Worm (Caenorhabditis elegans) whole organism, L4 larva: Measurements from ENCODE around the gene eat-6.

ENCODE experiments used
- D1046.2 ChIP-seq: fragments of 200-800 bp; sonication (Bioruptor generic); IDR thresholded peaks from 2 replicates; pipeline ENCODE4 v1.3.6; 2022; ENCODE audit warnings: missing genetic modification characterization, missing compliant biosample characterization
- F10B5.3 ChIP-seq: sonication (generic microtip); optimal IDR thresholded peaks from 2 replicates; lab custom pipeline; 2016; ENCODE audit warnings: mild to moderate bottlenecking, missing genetic modification characterization, missing compliant biosample characterization
- F26F4.8 ChIP-seq: fragments of 200-800 bp; sonication (Bioruptor generic); conservative IDR thresholded peaks from 2 replicates; pipeline ENCODE4 v1.3.6; 2022; ENCODE audit warnings: missing genetic modification characterization, missing compliant biosample characterization
- R02D3.7 ChIP-seq: fragments of 150-350 bp; sonication (generic microtip); optimal IDR thresholded peaks from 3 replicates; lab custom pipeline; 2014; ENCODE audit warnings: missing biosample characterization, missing genetic modification characterization
- T20F7.1 ChIP-seq: fragments of 200-800 bp; sonication (Bioruptor generic); optimal IDR thresholded peaks from 2 replicates; lab custom pipeline; 2018; ENCODE audit warnings: mild to moderate bottlenecking, missing genetic modification characterization, missing compliant biosample characterization
- T26A8.4 ChIP-seq: fragments of 200-800 bp; sonication (Bioruptor generic); IDR thresholded peaks from 2 replicates; pipeline ENCODE4 v1.3.6; 2022; ENCODE audit warnings: missing genetic modification characterization, missing compliant biosample characterization
- Y105C5A.15 ChIP-seq: fragments of 200-800 bp; sonication (Bioruptor generic); IDR thresholded peaks from 2 replicates; pipeline ENCODE4 v1.3.6; 2022; ENCODE audit warnings: missing genetic modification characterization, missing compliant biosample characterization
- aha-1 ChIP-seq: fragments of 150-350 bp; peaks from one replicate; lab custom pipeline; 2014; ENCODE audit warnings: missing biosample characterization, missing genetic modification characterization
- ctbp-1 ChIP-seq: fragments of 200-800 bp; sonication (Bioruptor generic); IDR thresholded peaks from 2 replicates; pipeline ENCODE4 v1.3.6; 2022; ENCODE audit warnings: missing genetic modification reagents, missing genetic modification characterization, missing compliant biosample characterization
- daf-12 ChIP-seq: fragments of 150-350 bp; optimal IDR thresholded peaks from 2 replicates; lab custom pipeline; 2014; ENCODE audit warnings: missing biosample characterization, missing genetic modification reagents, missing genetic modification characterization
- daf-16 ChIP-seq, 3 experiments: sonication (generic microtip); optimal IDR thresholded peaks; 2 replicates each; lab custom pipeline; 2016 to 2017; ENCODE audit warnings: missing genetic modification characterization in 3 of 3, missing genetic modification reagents in 3 of 3, mild to moderate bottlenecking in 2 of 3, missing compliant biosample characterization in 2 of 3, missing biosample characterization in 1 of 3, moderate library complexity in 1 of 3
- daf-19 ChIP-seq: fragments of 200-800 bp; sonication (Bioruptor generic); conservative IDR thresholded peaks from 2 replicates; pipeline ENCODE4 v1.3.6; 2022; ENCODE audit warnings: missing genetic modification characterization, missing compliant biosample characterization
- daf-8 ChIP-seq: fragments of 200-800 bp; sonication (Bioruptor generic); IDR thresholded peaks from 2 replicates; pipeline ENCODE4 v1.3.6; 2022; ENCODE audit warnings: missing genetic modification characterization, missing compliant biosample characterization
- dmd-6 ChIP-seq: fragments of 200-800 bp; sonication (Bioruptor generic); IDR thresholded peaks from 2 replicates; pipeline ENCODE4 v1.3.6; 2022; ENCODE audit warnings: missing genetic modification reagents, missing genetic modification characterization, missing compliant biosample characterization
- dpl-1 ChIP-seq: fragments of 150-350 bp; optimal IDR thresholded peaks from 2 replicates; lab custom pipeline; 2014; ENCODE audit warnings: missing biosample characterization, missing genetic modification reagents, missing genetic modification characterization
- gei-8 ChIP-seq: fragments of 200-800 bp; sonication (Bioruptor generic); optimal IDR thresholded peaks from 2 replicates; lab custom pipeline; 2018; ENCODE audit warnings: mild to moderate bottlenecking, missing genetic modification characterization, missing compliant biosample characterization
- hif-1 ChIP-seq, 2 experiments: sonication (generic microtip); optimal IDR thresholded peaks; 2 replicates each; lab custom pipeline; 2016 to 2017; ENCODE audit warnings: missing compliant biosample characterization in 2 of 2, missing genetic modification characterization in 2 of 2, missing genetic modification reagents in 2 of 2, missing genotype in 2 of 2, mild to moderate bottlenecking in 1 of 2
- hlh-11 ChIP-seq: fragments of 200-800 bp; sonication (Bioruptor generic); optimal IDR thresholded peaks from 2 replicates; lab custom pipeline; 2018; ENCODE audit warnings: mild to moderate bottlenecking, missing genetic modification characterization, missing compliant biosample characterization
- hlh-30 ChIP-seq: sonication (generic microtip); optimal IDR thresholded peaks from 2 replicates; lab custom pipeline; 2017; ENCODE audit warnings: antibody characterized with exemption, mild to moderate bottlenecking, missing genetic modification characterization, missing compliant biosample characterization; ENCODE audit not compliant: insufficient read depth
- lin-1 ChIP-seq: fragments of 200-800 bp; sonication (Bioruptor generic); IDR thresholded peaks from 2 replicates; pipeline ENCODE4 v1.3.6; 2022; ENCODE audit warnings: missing genetic modification reagents, missing genetic modification characterization, missing compliant biosample characterization
- lin-13 ChIP-seq: fragments of 150-350 bp; optimal IDR thresholded peaks from 2 replicates; lab custom pipeline; 2014; ENCODE audit warnings: missing biosample characterization, missing genetic modification reagents, missing genetic modification characterization
- lin-29 ChIP-seq: fragments of 200-800 bp; sonication (Bioruptor generic); IDR thresholded peaks from 2 replicates; pipeline ENCODE4 v1.3.6; 2022; ENCODE audit warnings: missing genetic modification reagents, missing genetic modification characterization, missing compliant biosample characterization
- lsy-2 ChIP-seq, 2 experiments: fragments of 150-350 bp in 1 of 2; sonication (generic microtip) in 1 of 2; optimal IDR thresholded peaks; 2 replicates each; lab custom pipeline; 2014 to 2017; ENCODE audit warnings: missing biosample characterization in 2 of 2, missing genetic modification characterization in 2 of 2
- mdl-1 ChIP-seq, 2 experiments: fragments of 150-350 bp in 1 of 2; sonication (generic microtip) in 1 of 2; optimal IDR thresholded peaks; 2 replicates each; lab custom pipeline; 2014 to 2017; ENCODE audit warnings: missing biosample characterization in 2 of 2, missing genetic modification characterization in 2 of 2
- mep-1 ChIP-seq: fragments of 150-350 bp; sonication (generic microtip); optimal IDR thresholded peaks from 3 replicates; lab custom pipeline; 2014; ENCODE audit warnings: missing biosample characterization, missing genetic modification characterization
- mxl-2 ChIP-seq: fragments of 200-800 bp; sonication (Bioruptor generic); conservative IDR thresholded peaks from 2 replicates; pipeline ENCODE4 v1.3.6; 2022; ENCODE audit warnings: missing genetic modification reagents, missing genetic modification characterization, missing compliant biosample characterization
- mxl-3 ChIP-seq: fragments of 200-800 bp; sonication (Bioruptor generic); optimal IDR thresholded peaks from 2 replicates; lab custom pipeline; 2018; ENCODE audit warnings: mild to moderate bottlenecking, missing genetic modification characterization, missing compliant biosample characterization
- nhr-10 ChIP-seq: fragments of 150-350 bp; optimal IDR thresholded peaks from 2 replicates; lab custom pipeline; 2014; ENCODE audit warnings: missing biosample characterization, missing genetic modification characterization
- nhr-102 ChIP-seq: sonication (generic microtip); optimal IDR thresholded peaks from 2 replicates; lab custom pipeline; 2016; ENCODE audit warnings: mild to moderate bottlenecking, missing genetic modification characterization, moderate library complexity, missing compliant biosample characterization
- nhr-11 ChIP-seq: fragments of 150-350 bp; optimal IDR thresholded peaks from 2 replicates; lab custom pipeline; 2014; ENCODE audit warnings: missing biosample characterization, missing genetic modification characterization
- nhr-25 ChIP-seq: sonication (generic microtip); optimal IDR thresholded peaks from 2 replicates; lab custom pipeline; 2017; ENCODE audit warnings: missing genetic modification characterization, mild to moderate bottlenecking, missing compliant biosample characterization, antibody characterized with exemption, moderate library complexity, borderline replicate concordance; ENCODE audit not compliant: insufficient read depth
- nhr-42 ChIP-seq: fragments of 200-800 bp; sonication (Bioruptor generic); IDR thresholded peaks from 2 replicates; pipeline ENCODE4 v1.3.6; 2022; ENCODE audit warnings: missing genetic modification characterization, missing compliant biosample characterization
- nhr-48 ChIP-seq: sonication (generic microtip); optimal IDR thresholded peaks from 2 replicates; lab custom pipeline; 2016; ENCODE audit warnings: mild to moderate bottlenecking, missing genetic modification characterization, missing compliant biosample characterization
- nhr-6 ChIP-seq: fragments of 150-350 bp; optimal IDR thresholded peaks from 2 replicates; lab custom pipeline; 2014; ENCODE audit warnings: missing biosample characterization, missing genetic modification characterization
- nhr-77 ChIP-seq: fragments of 150-350 bp; optimal IDR thresholded peaks from 2 replicates; lab custom pipeline; 2014; ENCODE audit warnings: missing biosample characterization, missing genetic modification characterization
- php-3 ChIP-seq: fragments of 200-800 bp; sonication (Bioruptor generic); IDR thresholded peaks from 2 replicates; pipeline ENCODE4 v1.3.6; 2022; ENCODE audit warnings: missing genetic modification reagents, missing genetic modification characterization, missing compliant biosample characterization
- pqm-1 ChIP-seq: sonication (generic microtip); optimal IDR thresholded peaks from 2 replicates; lab custom pipeline; 2017; ENCODE audit warnings: missing biosample characterization, missing genetic modification characterization
- rbr-2 ChIP-seq: sonication (generic microtip); optimal IDR thresholded peaks from 2 replicates; lab custom pipeline; 2016; ENCODE audit warnings: missing genotype, missing genetic modification characterization, missing compliant biosample characterization
- saeg-2 ChIP-seq: fragments of 200-800 bp; sonication (Bioruptor generic); IDR thresholded peaks from 2 replicates; pipeline ENCODE4 v1.3.6; 2022; ENCODE audit warnings: missing genetic modification reagents, missing genetic modification characterization, missing compliant biosample characterization
- sdz-12 ChIP-seq: fragments of 200-800 bp; sonication (Bioruptor generic); optimal IDR thresholded peaks from 2 replicates; lab custom pipeline; 2018; ENCODE audit warnings: mild to moderate bottlenecking, missing genetic modification characterization, missing compliant biosample characterization
- tra-1 ChIP-seq: fragments of 200-800 bp; sonication (Bioruptor generic); IDR thresholded peaks from 2 replicates; pipeline ENCODE4 v1.3.6; 2022; ENCODE audit warnings: missing genetic modification reagents, missing genetic modification characterization, missing compliant biosample characterization
- unc-62 ChIP-seq, 3 experiments: fragments of 150-350 bp in 1 of 3; sonication (generic microtip); optimal IDR thresholded peaks in 2 of 3; peaks in 1 of 3; 1 replicate in 1 of 3; 2 replicates in 2 of 3; lab custom pipeline; 2014 to 2017; ENCODE audit warnings: missing biosample characterization in 3 of 3, missing genetic modification characterization in 3 of 3, missing genetic modification reagents in 3 of 3, missing genotype in 1 of 3
- vab-7 ChIP-seq: fragments of 200-800 bp; sonication (Bioruptor generic); IDR thresholded peaks from 2 replicates; pipeline ENCODE4 v1.3.6; 2022; ENCODE audit warnings: missing genetic modification reagents, missing genetic modification characterization, missing compliant biosample characterization
- zag-1 ChIP-seq: fragments of 150-350 bp; optimal IDR thresholded peaks from 2 replicates; lab custom pipeline; 2014; ENCODE audit warnings: missing biosample characterization, missing genetic modification characterization

Gene eat-6

ce11 chrV:13082442-13083126, 47.2 kb downstream of the eat-6 start, which contains the start of gene C34B4.2 (continued):
- TF ChIP-seq hlh-11 (tag; lab: Kevin White, UChicago) (peak; percentile 90), lin-13 (GFP tag; lab: Kevin White, UChicago) (no peak), nhr-48 (tag; lab: Kevin White, UChicago) (peak; percentile 51), unc-62 (GFP tag; optimal IDR thresholded peaks at IDR 0.05 in 1 of 2; lab: Kevin White, UChicago) (peak in 1 of 2 experiments; percentile 93), unc-62 (tag; optimal IDR thresholded peaks at IDR 0.05; lab: Kevin White, UChicago) (no peak), lin-29 (GFP tag; lab: Robert Waterston, UW) (no peak), saeg-2 (GFP tag; lab: Robert Waterston, UW) (no peak), daf-8 (no peak), R02D3.7 (tag; lab: Kevin White, UChicago) (no peak), mxl-2 (GFP tag; lab: Robert Waterston, UW) (no peak), F10B5.3 (tag; lab: Kevin White, UChicago) (no peak), hif-1 (tag; optimal IDR thresholded peaks at IDR 0.05; lab: Kevin White, UChicago) (peak; percentile 84 to 99), nhr-77 (tag; lab: Kevin White, UChicago) (peak; percentile 5), ctbp-1 (GFP tag; lab: Robert Waterston, UW) (0 out of 2 replicates have a peak, but pooled peaks have one; percentile 46), T26A8.4 (GFP tag; lab: Robert Waterston, UW) (peak; percentile 55; the same call in 1 of the 2 replicates), vab-7 (GFP tag; lab: Robert Waterston, UW) (no peak), daf-12 (tag; lab: Kevin White, UChicago) (no peak), nhr-6 (tag; lab: Kevin White, UChicago) (no peak), F26F4.8 (GFP tag; lab: Robert Waterston, UW) (no peak), aha-1 (tag; lab: Kevin White, UChicago) (peak; percentile 100), zag-1 (no peak), D1046.2 (GFP tag; lab: Robert Waterston, UW) (no peak), sdz-12 (no peak)

- peak; percentile 90 for TF ChIP-seq nhr-48 (tag; lab: Kevin White, UChicago)
- TF ChIP-seq aha-1 (tag; lab: Kevin White, UChicago) = peak; percentile 91
- TF ChIP-seq mdl-1 (tag; optimal IDR thresholded peaks at IDR 0.05; lab: Kevin White, UChicago) = peak; percentile 78 to 94
- TF ChIP-seq D1046.2 (GFP tag; lab: Robert Waterston, UW) = no peak
- peak in 1 of 2 experiments; percentile 99 for TF ChIP-seq unc-62 (GFP tag; optimal IDR thresholded peaks at IDR 0.05 in 1 of 2; lab: Kevin White, UChicago)
- TF ChIP-seq unc-62 (tag; optimal IDR thresholded peaks at IDR 0.05; lab: Kevin White, UChicago) = no peak
- TF ChIP-seq hif-1 (tag; optimal IDR thresholded peaks at IDR 0.05; lab: Kevin White, UChicago) = peak in 1 of 2 experiments; percentile 7
- TF ChIP-seq mep-1 = peak; percentile 71
- TF ChIP-seq lsy-2 (tag; optimal IDR thresholded peaks at IDR 0.05; lab: Kevin White, UChicago) = peak; percentile 47 to 51
- TF ChIP-seq lin-1 = peak; percentile 47; the same call in 1 of the 2 replicates
- TF ChIP-seq Y105C5A.15 (GFP tag; lab: Robert Waterston, UW) = no peak
- TF ChIP-seq nhr-10 = peak; percentile 31
- peak; percentile 16 for TF ChIP-seq lin-13 (GFP tag; lab: Kevin White, UChicago)
- no peak for TF ChIP-seq R02D3.7 (tag; lab: Kevin White, UChicago)
- no peak for TF ChIP-seq daf-12 (tag; lab: Kevin White, UChicago)
- peak; percentile 36 for TF ChIP-seq nhr-102 (tag; lab: Kevin White, UChicago)
- peak; percentile 78 for TF ChIP-seq nhr-25 (tag; lab: Kevin White, UChicago)
- TF ChIP-seq hlh-11 (tag; lab: Kevin White, UChicago) = peak; percentile 90
- no peak for TF ChIP-seq daf-16 (GFP tag; optimal IDR thresholded peaks at IDR 0.05; lab: Kevin White, UChicago)
- TF ChIP-seq daf-16 (tag; optimal IDR thresholded peaks at IDR 0.05; lab: Kevin White, UChicago) = peak; percentile 53
- peak; percentile 27 for TF ChIP-seq dpl-1 (GFP tag; lab: Kevin White, UChicago)
- TF ChIP-seq mxl-3 (GFP tag; lab: Kevin White, UChicago) = peak; percentile 91
- peak; percentile 79 for TF ChIP-seq gei-8
- peak; percentile 23 for TF ChIP-seq pqm-1 (tag; lab: Kevin White, UChicago)
- peak; percentile 20 for TF ChIP-seq T20F7.1 (GFP tag; lab: Kevin White, UChicago)
- no peak for TF ChIP-seq nhr-42 (GFP tag; lab: Robert Waterston, UW)
- no peak for TF ChIP-seq php-3 (GFP tag; lab: Robert Waterston, UW)
- TF ChIP-seq hlh-30 (tag; lab: Kevin White, UChicago) = peak; percentile 75
- no peak for TF ChIP-seq daf-19 (GFP tag; lab: Robert Waterston, UW)
- peak; percentile 74 for TF ChIP-seq tra-1 (GFP tag; lab: Robert Waterston, UW)
- peak; percentile 57 for TF ChIP-seq nhr-6 (tag; lab: Kevin White, UChicago)
- TF ChIP-seq rbr-2 (tag; lab: Kevin White, UChicago) = no peak
- TF ChIP-seq nhr-11 (tag; lab: Kevin White, UChicago) = peak; percentile 41
- no peak for TF ChIP-seq F26F4.8 (GFP tag; lab: Robert Waterston, UW)
- peak; percentile 86 for TF ChIP-seq dmd-6
Observed at ce11 chrV:13081197-13081747, 48.5 kb downstream of the eat-6 start.
